Fruit fly (Drosophila melanogaster) whole organism, prepupa: ENCODE data around the gene CG11656.

ENCODE experiments used
- CG10631 ChIP-seq: fragments of 200-800 bp; sonication (Bioruptor generic); optimal IDR thresholded peaks from 2 replicates; lab custom pipeline; 2016; ENCODE audit warnings: missing biosample characterization, missing genetic modification characterization
- CG15336 ChIP-seq: fragments of 200-800 bp; sonication (Bioruptor generic); IDR thresholded peaks from 2 replicates; pipeline ENCODE4 v1.3.6; 2022; ENCODE audit warnings: missing biosample characterization, missing genetic modification characterization
- CG1621 ChIP-seq: fragments of 200-800 bp; sonication (Bioruptor generic); optimal IDR thresholded peaks from 3 replicates; lab custom pipeline; 2018; ENCODE audit warnings: missing biosample characterization, mild to moderate bottlenecking, missing genetic modification characterization
- CG16779 ChIP-seq: fragments of 200-800 bp; sonication (Bioruptor generic); optimal IDR thresholded peaks from 3 replicates; lab custom pipeline; 2017; ENCODE audit warnings: missing biosample characterization, mild to moderate bottlenecking, missing genetic modification characterization
- CG3032 ChIP-seq: fragments of 200-800 bp; optimal IDR thresholded peaks from 2 replicates; lab custom pipeline; 2019; ENCODE audit warnings: missing biosample characterization, mild to moderate bottlenecking, missing genetic modification characterization, moderate library complexity
- CG31627 ChIP-seq: fragments of 200-800 bp; sonication (Bioruptor generic); optimal IDR thresholded peaks from 3 replicates; lab custom pipeline; 2016; ENCODE audit warnings: missing biosample characterization, missing genetic modification characterization
- CG32006 ChIP-seq: fragments of 200-800 bp; sonication (Bioruptor generic); optimal IDR thresholded peaks from 3 replicates; lab custom pipeline; 2017; ENCODE audit warnings: missing biosample characterization, mild to moderate bottlenecking, missing genetic modification characterization
- CG34406 ChIP-seq: fragments of 200-800 bp; sonication (Bioruptor generic); optimal IDR thresholded peaks from 3 replicates; lab custom pipeline; 2016; ENCODE audit warnings: missing biosample characterization, missing genetic modification characterization
- CG4318 ChIP-seq: fragments of 200-800 bp; sonication (Bioruptor generic); optimal IDR thresholded peaks from 3 replicates; lab custom pipeline; 2017; ENCODE audit warnings: missing biosample characterization, mild to moderate bottlenecking, missing genetic modification characterization
- CG6163 ChIP-seq: fragments of 200-800 bp; sonication (Bioruptor generic); IDR thresholded peaks from 3 replicates; pipeline ENCODE4 v1.3.6; 2022; ENCODE audit warnings: missing biosample characterization, missing genetic modification characterization
- CG6276 ChIP-seq: fragments of 200-800 bp; sonication (Bioruptor generic); optimal IDR thresholded peaks from 2 replicates; lab custom pipeline; 2017; ENCODE audit warnings: missing biosample characterization, mild to moderate bottlenecking, missing genetic modification characterization
- CG6792 ChIP-seq: fragments of 200-800 bp; sonication (Bioruptor generic); optimal IDR thresholded peaks from 3 replicates; lab custom pipeline; 2016; ENCODE audit warnings: missing biosample characterization, missing genetic modification characterization
- CG6854 ChIP-seq: fragments of 200-800 bp; sonication (Bioruptor generic); optimal IDR thresholded peaks from 2 replicates; lab custom pipeline; 2017; ENCODE audit warnings: missing biosample characterization, mild to moderate bottlenecking, missing genetic modification characterization
- CG8119 ChIP-seq: fragments of 200-800 bp; sonication (Bioruptor generic); IDR thresholded peaks from 3 replicates; pipeline ENCODE4 v1.3.6; 2022; ENCODE audit warnings: missing biosample characterization, missing genetic modification characterization
- CG8632 ChIP-seq: fragments of 200-800 bp; sonication (Bioruptor generic); optimal IDR thresholded peaks from 3 replicates; lab custom pipeline; 2016; ENCODE audit warnings: missing biosample characterization, missing genetic modification characterization
- CG9139 ChIP-seq: fragments of 200-800 bp; sonication (Bioruptor generic); optimal IDR thresholded peaks from 3 replicates; lab custom pipeline; 2017; ENCODE audit warnings: missing biosample characterization, mild to moderate bottlenecking, missing genetic modification characterization
- Eip75B ChIP-seq: fragments of 200-800 bp; sonication (Bioruptor generic); optimal IDR thresholded peaks from 3 replicates; lab custom pipeline; 2016; ENCODE audit warnings: missing biosample characterization, missing genetic modification characterization
- Eip78C ChIP-seq: fragments of 200-800 bp; sonication (Bioruptor generic); peaks from one replicate; lab custom pipeline; 2016; ENCODE audit warnings: missing biosample characterization, missing genetic modification characterization
- Ets21C ChIP-seq: fragments of 200-800 bp; sonication (Bioruptor generic); optimal IDR thresholded peaks from 3 replicates; lab custom pipeline; 2016; ENCODE audit warnings: missing biosample characterization, missing genetic modification characterization
- Ets96B ChIP-seq: fragments of 200-800 bp; optimal IDR thresholded peaks from 2 replicates; lab custom pipeline; 2019; ENCODE audit warnings: missing biosample characterization, mild to moderate bottlenecking, missing genetic modification characterization, moderate library complexity
- Gug ChIP-seq: fragments of 200-800 bp; sonication (Bioruptor generic); IDR thresholded peaks from 2 replicates; pipeline ENCODE4 v1.3.6; 2022; ENCODE audit warnings: missing biosample characterization, missing genetic modification characterization
- Hr39 ChIP-seq: fragments of 200-800 bp; sonication (Bioruptor generic); optimal IDR thresholded peaks from 2 replicates; lab custom pipeline; 2016; ENCODE audit warnings: missing biosample characterization, missing genetic modification characterization
- Hr4 ChIP-seq: fragments of 200-800 bp; sonication (Bioruptor generic); optimal IDR thresholded peaks from 3 replicates; lab custom pipeline; 2016; ENCODE audit warnings: missing biosample characterization, missing genetic modification characterization
- Lpt ChIP-seq: fragments of 200-800 bp; sonication (Bioruptor generic); optimal IDR thresholded peaks from 3 replicates; lab custom pipeline; 2016; ENCODE audit warnings: missing biosample characterization, missing genetic modification characterization
- Met ChIP-seq: fragments of 200-800 bp; sonication (Bioruptor generic); optimal IDR thresholded peaks from 3 replicates; lab custom pipeline; 2016; ENCODE audit warnings: missing biosample characterization, missing genetic modification characterization
- OdsH ChIP-seq: fragments of 200-800 bp; sonication (Bioruptor generic); optimal IDR thresholded peaks from 3 replicates; lab custom pipeline; 2016; ENCODE audit warnings: missing biosample characterization, missing genetic modification characterization
- Smox ChIP-seq: fragments of 200-800 bp; sonication (Bioruptor generic); optimal IDR thresholded peaks from 3 replicates; lab custom pipeline; 2016; ENCODE audit warnings: missing biosample characterization, missing genetic modification characterization
- Sox102F ChIP-seq: fragments of 200-800 bp; sonication (Bioruptor generic); optimal IDR thresholded peaks from 2 replicates; lab custom pipeline; 2016; ENCODE audit warnings: missing biosample characterization, mild to moderate bottlenecking, missing genetic modification characterization
- Sox14 ChIP-seq: fragments of 200-800 bp; sonication (Bioruptor generic); optimal IDR thresholded peaks from 3 replicates; lab custom pipeline; 2016; ENCODE audit warnings: missing biosample characterization, missing genetic modification characterization
- Sox15 ChIP-seq: fragments of 200-800 bp; sonication (Bioruptor generic); optimal IDR thresholded peaks from 3 replicates; lab custom pipeline; 2016; ENCODE audit warnings: missing biosample characterization, missing genetic modification characterization
- achi ChIP-seq: fragments of 200-800 bp; sonication (Bioruptor generic); optimal IDR thresholded peaks from 3 replicates; lab custom pipeline; 2016; ENCODE audit warnings: missing biosample characterization, missing genetic modification characterization
- acj6 ChIP-seq: fragments of 200-800 bp; sonication (Bioruptor generic); optimal IDR thresholded peaks from 3 replicates; lab custom pipeline; 2016; ENCODE audit warnings: missing biosample characterization, missing genetic modification characterization
- dac ChIP-seq: fragments of 200-800 bp; sonication (Bioruptor generic); optimal IDR thresholded peaks from 2 replicates; lab custom pipeline; 2017; ENCODE audit warnings: missing biosample characterization, mild to moderate bottlenecking, missing genetic modification characterization
- eg ChIP-seq: fragments of 200-800 bp; sonication (Bioruptor generic); IDR thresholded peaks from 3 replicates; pipeline ENCODE4 v1.3.6; 2022; ENCODE audit warnings: missing biosample characterization, missing genetic modification characterization
- esn ChIP-seq: fragments of 200-800 bp; sonication (Bioruptor generic); optimal IDR thresholded peaks from 2 replicates; lab custom pipeline; 2016; ENCODE audit warnings: missing biosample characterization, mild to moderate bottlenecking, missing genetic modification characterization, moderate library complexity
- fd59A ChIP-seq: fragments of 200-800 bp; sonication (Bioruptor generic); optimal IDR thresholded peaks from 2 replicates; lab custom pipeline; 2017; ENCODE audit warnings: missing biosample characterization, mild to moderate bottlenecking, missing genetic modification characterization, missing genetic modification reagents
- fd85E ChIP-seq: fragments of 200-800 bp; sonication (Bioruptor generic); optimal IDR thresholded peaks from 3 replicates; lab custom pipeline; 2016; ENCODE audit warnings: missing biosample characterization, missing genetic modification characterization
- lz ChIP-seq: fragments of 200-800 bp; sonication (Bioruptor generic); optimal IDR thresholded peaks from 3 replicates; lab custom pipeline; 2016; ENCODE audit warnings: missing biosample characterization, missing genetic modification characterization
- spab ChIP-seq: fragments of 200-800 bp; sonication (Bioruptor generic); optimal IDR thresholded peaks from 2 replicates; lab custom pipeline; 2017; ENCODE audit warnings: missing biosample characterization, mild to moderate bottlenecking, missing genetic modification characterization, missing genetic modification reagents
- ss ChIP-seq, 2 experiments: fragments of 200-800 bp; sonication (Bioruptor generic); optimal IDR thresholded peaks; 2 replicates in 1 of 2; 3 replicates in 1 of 2; lab custom pipeline; 2017 to 2018; ENCODE audit warnings: mild to moderate bottlenecking in 2 of 2, missing biosample characterization in 2 of 2, missing genetic modification characterization in 2 of 2, moderate library complexity in 1 of 2
- svp ChIP-seq: fragments of 200-800 bp; sonication (Bioruptor generic); peaks from one replicate; lab custom pipeline; 2016; ENCODE audit warnings: missing biosample characterization, missing genetic modification characterization
- topi ChIP-seq: fragments of 200-800 bp; sonication (Bioruptor generic); optimal IDR thresholded peaks from 3 replicates; lab custom pipeline; 2016; ENCODE audit warnings: missing biosample characterization, missing genetic modification characterization
- vri ChIP-seq: fragments of 200-800 bp; sonication (Bioruptor generic); optimal IDR thresholded peaks from 3 replicates; lab custom pipeline; 2016; ENCODE audit warnings: missing biosample characterization, mild to moderate bottlenecking, missing genetic modification characterization

CG11656 gene

DNA sequence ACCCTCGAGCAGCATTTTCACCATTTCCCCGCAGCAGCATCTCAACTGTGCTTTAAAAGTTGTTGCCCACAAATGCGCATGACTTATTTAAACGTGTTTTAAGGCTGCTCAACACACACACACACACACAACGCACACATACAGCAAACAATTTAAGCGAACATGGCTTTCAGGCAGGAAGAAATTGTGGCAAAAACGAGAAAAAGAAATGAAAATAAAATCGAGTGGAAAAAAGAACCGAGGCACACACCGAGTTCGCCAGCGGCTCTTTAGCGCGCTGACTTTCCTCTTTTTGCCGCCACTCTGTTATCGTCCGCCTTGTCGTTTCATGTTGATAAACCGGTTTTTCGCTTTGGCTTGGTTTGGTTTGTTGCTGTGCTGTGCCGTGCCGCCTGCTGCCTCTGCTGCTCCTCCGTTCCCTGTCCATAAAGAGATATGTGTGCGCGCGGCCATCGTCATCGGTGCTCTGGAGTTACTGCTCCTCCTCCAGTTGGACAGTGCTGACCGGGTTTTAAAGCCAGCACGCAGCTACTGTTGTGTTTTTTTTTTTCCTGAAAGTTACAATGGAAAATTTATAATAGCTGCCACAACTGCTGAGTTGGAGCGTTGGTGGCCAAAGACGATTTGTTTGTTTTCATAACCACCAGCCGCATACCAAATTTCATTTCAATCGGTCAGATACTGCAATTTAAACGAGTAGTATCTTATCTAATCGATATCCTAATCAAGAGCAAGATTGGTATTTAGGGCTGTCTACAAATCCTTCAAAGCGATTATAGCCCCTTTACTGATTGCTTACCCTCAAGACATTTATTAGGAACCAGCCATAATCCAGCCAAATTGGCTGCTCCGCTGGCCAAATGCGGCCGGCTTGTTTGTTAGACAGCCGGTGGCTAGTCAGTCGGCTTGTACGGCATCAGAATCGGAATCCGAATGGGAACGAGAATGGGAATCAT lies 6.4 kb downstream of the CG11656 start (continued):
- TF ChIP-seq CG8119 (GFP tag; lab: Robert Waterston, UW) (peak; percentile 40; the same call in 2 of the 3 replicates), CG6276 (GFP tag; lab: Kevin White, UChicago) (peak; percentile 57), CG9139 (peak; percentile 23), Gug (no peak), Met (GFP tag; lab: Kevin White, UChicago) (no peak), Sox14 (GFP tag; lab: Kevin White, UChicago) (no peak), topi (peak; percentile 22), CG32006 (peak; percentile 22), Ets21C (GFP tag; lab: Kevin White, UChicago) (no peak), CG6854 (GFP tag; lab: Kevin White, UChicago) (no peak), spab (GFP tag; lab: Kevin White, UChicago) (peak; percentile 47), Smox (GFP tag; lab: Kevin White, UChicago) (no peak), eg (GFP tag; lab: Robert Waterston, UW) (0 out of 3 replicates have a peak, but pooled peaks have one; percentile 5), fd59A (GFP tag; lab: Kevin White, UChicago) (no peak), OdsH (peak; percentile 6), CG1621 (tag; lab: Kevin White, UChicago) (peak; percentile 4), dac (GFP tag; lab: Kevin White, UChicago) (no peak), CG8632 (GFP tag; lab: Kevin White, UChicago) (no peak), CG34406 (GFP tag; lab: Kevin White, UChicago) (no peak), Sox102F (GFP tag; lab: Kevin White, UChicago) (no peak), lz (GFP tag; lab: Kevin White, UChicago) (no peak), Lpt (GFP tag; lab: Kevin White, UChicago) (peak; percentile 60), Eip75B (GFP tag; lab: Kevin White, UChicago) (peak; percentile 17), fd85E (no peak)

DNA sequence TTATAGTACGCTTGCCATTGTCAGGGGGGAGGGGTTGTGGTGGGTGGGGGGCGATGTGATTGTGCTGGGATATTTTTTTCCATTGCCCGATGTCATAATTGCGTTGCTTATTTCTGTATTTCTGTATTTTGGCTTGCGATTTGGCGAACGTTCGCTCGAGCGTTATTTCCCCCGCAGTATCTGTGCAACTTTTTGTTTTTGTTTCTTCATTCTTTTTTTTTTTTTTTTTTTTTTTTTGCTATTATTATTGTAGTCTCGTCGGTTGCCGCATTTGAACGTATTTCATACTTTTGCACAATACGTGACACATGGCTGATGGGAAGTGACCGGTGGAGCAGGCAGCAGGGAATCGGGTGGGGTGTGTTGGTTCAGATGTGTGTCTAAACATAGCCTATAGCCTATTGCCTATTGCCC lies 7.9 kb downstream of the CG11656 start:
- TF ChIP-seq Lpt (GFP tag; lab: Kevin White, UChicago): peak; percentile 15
- no peak for TF ChIP-seq CG31627 (GFP tag; lab: Kevin White, UChicago)
- TF ChIP-seq Ets96B (tag; lab: Kevin White, UChicago): no peak
- peak; percentile 40 for TF ChIP-seq CG15336 (GFP tag; lab: Robert Waterston, UW)
- peak; percentile 96 for TF ChIP-seq vri (GFP tag; lab: Kevin White, UChicago)
- no peak; the same call in 1 of the 3 replicates for TF ChIP-seq CG6163

DNA sequence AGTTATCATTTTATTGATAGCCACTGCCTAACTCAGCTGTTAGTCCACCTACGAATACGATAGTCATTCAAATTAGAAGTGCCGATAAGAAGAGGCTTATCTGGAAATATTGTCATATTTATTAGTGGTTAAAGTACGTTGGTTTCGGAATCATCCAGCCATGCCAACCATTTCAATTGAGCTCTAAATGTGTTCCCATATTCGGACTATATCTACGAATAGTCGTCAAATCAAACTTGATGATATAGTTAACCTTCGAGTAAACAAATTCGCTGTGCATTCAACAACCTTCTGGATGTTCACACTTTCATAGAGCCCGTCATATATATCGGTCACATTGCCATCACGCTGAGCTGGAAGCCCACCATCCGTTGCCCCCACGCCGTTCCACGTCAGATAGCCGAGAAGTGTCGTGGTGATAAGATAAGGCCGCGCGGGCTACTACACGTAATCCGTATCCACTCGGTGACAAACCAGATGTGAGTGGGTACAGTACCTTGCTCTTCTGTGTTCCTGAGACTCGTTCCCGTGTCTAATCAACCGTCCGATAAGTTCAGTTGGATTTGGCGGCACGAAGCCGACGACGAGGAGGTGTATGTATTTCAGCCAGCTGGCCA lies 8.7 kb downstream of the CG11656 start:
- TF ChIP-seq vri (GFP tag; lab: Kevin White, UChicago) (peak; percentile 98), achi (GFP tag; lab: Kevin White, UChicago) (no peak)

DNA sequence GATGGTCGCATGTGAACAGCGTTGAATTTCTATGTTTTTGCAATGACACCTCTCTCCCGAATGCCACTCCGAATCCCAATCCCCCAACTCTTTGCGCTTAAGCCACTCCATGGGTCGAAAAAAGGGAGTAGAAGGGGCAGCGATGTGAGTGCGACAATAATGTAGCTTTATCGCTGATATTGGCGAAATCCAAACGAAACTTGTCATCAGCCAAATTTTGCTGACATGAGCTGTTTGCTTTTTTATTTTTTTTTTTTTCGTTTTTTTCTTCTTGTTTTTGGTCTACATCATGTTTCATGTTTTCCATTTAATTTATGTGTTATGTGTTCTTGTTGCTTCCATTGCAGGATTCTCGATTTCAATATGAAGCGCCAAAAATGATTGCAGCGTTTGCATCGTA lies 9.3 kb downstream of the CG11656 start:
- TF ChIP-seq fd85E (no peak), acj6 (GFP tag; lab: Kevin White, UChicago) (no peak), Sox15 (GFP tag; lab: Kevin White, UChicago) (no peak), Ets21C (GFP tag; lab: Kevin White, UChicago) (no peak), Hr4 (GFP tag; lab: Kevin White, UChicago) (no peak), CG10631 (GFP tag; lab: Kevin White, UChicago) (no peak), esn (GFP tag; lab: Kevin White, UChicago) (no peak), CG6276 (GFP tag; lab: Kevin White, UChicago) (no peak), CG16779 (tag; lab: Kevin White, UChicago) (no peak), Eip78C (GFP tag; lab: Kevin White, UChicago) (no peak), Hr39 (GFP tag; lab: Kevin White, UChicago) (no peak), ss (GFP tag; optimal IDR thresholded peaks at IDR 0.05; lab: Kevin White, UChicago) (no peak), CG3032 (no peak), CG4318 (GFP tag; lab: Kevin White, UChicago) (no peak), CG6792 (GFP tag; lab: Kevin White, UChicago) (no peak), CG6854 (GFP tag; lab: Kevin White, UChicago) (no peak), Sox102F (GFP tag; lab: Kevin White, UChicago) (no peak), svp (GFP tag; lab: Kevin White, UChicago) (no peak), CG15336 (GFP tag; lab: Robert Waterston, UW) (no peak), topi (no peak)
